Worm (Caenorhabditis elegans) whole organism, young adult: ENCODE data around the gene hecw-1.

Experiments used
- C06A6.2 ChIP-seq: fragments of 200-800 bp; sonication (Bioruptor generic); conservative IDR thresholded peaks from 2 replicates; pipeline ENCODE4 v1.3.6; 2022; ENCODE audit warnings: missing genetic modification characterization, missing compliant biosample characterization
- C17E4.6 ChIP-seq: fragments of 200-800 bp; sonication (Bioruptor generic); IDR thresholded peaks from 2 replicates; pipeline ENCODE4 v1.3.6; 2022; ENCODE audit warnings: missing genetic modification reagents, missing genetic modification characterization, missing compliant biosample characterization
- D2030.7 ChIP-seq: fragments of 200-800 bp; sonication (Bioruptor generic); IDR thresholded peaks from 2 replicates; pipeline ENCODE4 v1.3.6; 2022; ENCODE audit warnings: missing genetic modification reagents, missing genetic modification characterization, missing compliant biosample characterization
- F22D6.2 ChIP-seq: sonication (generic microtip); optimal IDR thresholded peaks from 2 replicates; lab custom pipeline; 2016; ENCODE audit warnings: mild to moderate bottlenecking, missing genetic modification characterization, missing compliant biosample characterization
- F33H1.4 ChIP-seq: fragments of 200-800 bp; sonication (Bioruptor generic); IDR thresholded peaks from 2 replicates; pipeline ENCODE4 v1.3.6; 2022; ENCODE audit warnings: missing genetic modification reagents, missing genetic modification characterization, missing compliant biosample characterization
- F52B5.7 ChIP-seq: sonication (generic microtip); optimal IDR thresholded peaks from 2 replicates; lab custom pipeline; 2016; ENCODE audit warnings: mild to moderate bottlenecking, missing genetic modification characterization, missing compliant biosample characterization
- F55B11.4 ChIP-seq: sonication (generic microtip); optimal IDR thresholded peaks from 2 replicates; lab custom pipeline; 2016; ENCODE audit warnings: missing compliant biosample characterization, missing genetic modification characterization, borderline replicate concordance; ENCODE audit not compliant: insufficient read depth
- Y53F4B.3 ChIP-seq: fragments of 200-800 bp; sonication (Bioruptor generic); IDR thresholded peaks from 2 replicates; pipeline ENCODE4 v1.3.6; 2022; ENCODE audit warnings: missing genetic modification reagents, missing genetic modification characterization, missing compliant biosample characterization
- Y53G8AR.9 ChIP-seq: fragments of 200-800 bp; sonication (Bioruptor generic); conservative IDR thresholded peaks from 2 replicates; pipeline ENCODE4 v1.3.6; 2022; ENCODE audit warnings: missing genetic modification reagents, missing genetic modification characterization, missing compliant biosample characterization
- Y56A3A.18 ChIP-seq: fragments of 200-800 bp; sonication (Bioruptor generic); IDR thresholded peaks from 2 replicates; pipeline ENCODE4 v1.3.6; 2022; ENCODE audit warnings: missing genetic modification reagents, missing genetic modification characterization, missing compliant biosample characterization
- akir-1 ChIP-seq: fragments of 200-800 bp; sonication (Bioruptor generic); optimal IDR thresholded peaks from 2 replicates; lab custom pipeline; 2018; ENCODE audit warnings: mild to moderate bottlenecking, missing genetic modification characterization, moderate library complexity, missing compliant biosample characterization
- aptf-3 ChIP-seq: fragments of 200-800 bp; sonication (Bioruptor generic); IDR thresholded peaks from 2 replicates; pipeline ENCODE4 v1.3.6; 2022; ENCODE audit warnings: missing genetic modification characterization, missing compliant biosample characterization
- athp-1 ChIP-seq: sonication (generic microtip); optimal IDR thresholded peaks from 2 replicates; lab custom pipeline; 2017; ENCODE audit warnings: mild to moderate bottlenecking, missing genetic modification characterization, missing compliant biosample characterization
- attf-3 ChIP-seq: fragments of 200-800 bp; sonication (Bioruptor generic); conservative IDR thresholded peaks from 2 replicates; pipeline ENCODE4 v1.3.6; 2022; ENCODE audit warnings: missing genetic modification reagents, missing genetic modification characterization, missing compliant biosample characterization
- attf-5 ChIP-seq: fragments of 200-800 bp; sonication (Bioruptor generic); optimal IDR thresholded peaks from 2 replicates; lab custom pipeline; 2018; ENCODE audit warnings: mild to moderate bottlenecking, missing genetic modification characterization, missing compliant biosample characterization
- bed-2 ChIP-seq: fragments of 200-800 bp; sonication (Bioruptor generic); IDR thresholded peaks from 2 replicates; pipeline ENCODE4 v1.3.6; 2022; ENCODE audit warnings: missing genetic modification reagents, missing genetic modification characterization, missing compliant biosample characterization
- cebp-1 ChIP-seq, 2 experiments: fragments of 200-800 bp in 1 of 2; sonication (Bioruptor generic) in 1 of 2; sonication (generic microtip) in 1 of 2; IDR thresholded peaks in 1 of 2; optimal IDR thresholded peaks in 1 of 2; 2 replicates each; pipeline versions ENCODE4 v1.3.6 to Lab custom; 2017 to 2022; ENCODE audit warnings: missing compliant biosample characterization in 2 of 2, missing genetic modification characterization in 2 of 2, mild to moderate bottlenecking in 1 of 2, missing genetic modification reagents in 1 of 2, moderate library complexity in 1 of 2
- cebp-2 ChIP-seq: fragments of 200-800 bp; sonication (Bioruptor generic); IDR thresholded peaks from 2 replicates; pipeline ENCODE4 v1.3.6; 2022; ENCODE audit warnings: missing genetic modification characterization, missing compliant biosample characterization
- ceh-27 ChIP-seq: fragments of 200-800 bp; sonication (Bioruptor generic); optimal IDR thresholded peaks from 2 replicates; lab custom pipeline; 2018; ENCODE audit warnings: mild to moderate bottlenecking, missing genetic modification characterization, moderate library complexity, missing compliant biosample characterization
- ceh-58 ChIP-seq: fragments of 200-800 bp; sonication (Bioruptor generic); IDR thresholded peaks from 2 replicates; pipeline ENCODE4 v1.3.6; 2022; ENCODE audit warnings: missing genetic modification characterization, missing compliant biosample characterization
- ceh-79 ChIP-seq: sonication (generic microtip); optimal IDR thresholded peaks from 2 replicates; lab custom pipeline; 2017; ENCODE audit warnings: mild to moderate bottlenecking, missing genetic modification characterization, missing compliant biosample characterization
- chd-7 ChIP-seq: sonication (generic microtip); optimal IDR thresholded peaks from 2 replicates; lab custom pipeline; 2016; ENCODE audit warnings: mild to moderate bottlenecking, missing genetic modification characterization, moderate library complexity, missing compliant biosample characterization
- die-1 ChIP-seq: sonication (generic microtip); optimal IDR thresholded peaks from 2 replicates; lab custom pipeline; 2016; ENCODE audit warnings: missing genotype, mild to moderate bottlenecking, missing genetic modification characterization, missing compliant biosample characterization
- dox-1 ChIP-seq: fragments of 200-800 bp; sonication (Bioruptor generic); IDR thresholded peaks from 2 replicates; pipeline ENCODE4 v1.3.6; 2022; ENCODE audit warnings: missing genetic modification reagents, missing genetic modification characterization, missing compliant biosample characterization
- dpff-1 ChIP-seq: sonication (generic microtip); optimal IDR thresholded peaks from 2 replicates; lab custom pipeline; 2017; ENCODE audit warnings: mild to moderate bottlenecking, missing genetic modification characterization, missing compliant biosample characterization
- efl-1 ChIP-seq: fragments of 150-350 bp; optimal IDR thresholded peaks from 2 replicates; lab custom pipeline; 2014; ENCODE audit warnings: missing biosample characterization, missing genetic modification reagents, missing genetic modification characterization
- egl-44 ChIP-seq: fragments of 200-800 bp; sonication (Bioruptor generic); IDR thresholded peaks from 2 replicates; pipeline ENCODE4 v1.3.6; 2022; ENCODE audit warnings: missing genetic modification reagents, missing genetic modification characterization, missing compliant biosample characterization
- fkh-3 ChIP-seq: sonication (generic microtip); optimal IDR thresholded peaks from 2 replicates; lab custom pipeline; 2016; ENCODE audit warnings: mild to moderate bottlenecking, missing genetic modification characterization, missing compliant biosample characterization
- him-1 ChIP-seq: sonication (generic microtip); optimal IDR thresholded peaks from 2 replicates; lab custom pipeline; 2016; ENCODE audit warnings: missing genotype, missing genetic modification reagents, missing genetic modification characterization, missing compliant biosample characterization
- hmg-1.2 ChIP-seq: fragments of 200-800 bp; sonication (Bioruptor generic); IDR thresholded peaks from 2 replicates; pipeline ENCODE4 v1.3.6; 2022; ENCODE audit warnings: missing genetic modification reagents, missing genetic modification characterization, missing compliant biosample characterization
- hsf-1 ChIP-seq: fragments of 200-800 bp; sonication (Bioruptor generic); IDR thresholded peaks from 2 replicates; pipeline ENCODE4 v1.3.6; 2022; ENCODE audit warnings: missing genetic modification reagents, missing genetic modification characterization, missing compliant biosample characterization
- lin-26 ChIP-seq: fragments of 200-800 bp; sonication (Bioruptor generic); IDR thresholded peaks from 2 replicates; pipeline ENCODE4 v1.3.6; 2022; ENCODE audit warnings: missing genetic modification reagents, missing genetic modification characterization, missing compliant biosample characterization
- lin-54 ChIP-seq: fragments of 200-800 bp; sonication (Bioruptor generic); optimal IDR thresholded peaks from 2 replicates; lab custom pipeline; 2018; ENCODE audit warnings: mild to moderate bottlenecking, missing genetic modification characterization, missing compliant biosample characterization
- madf-10 ChIP-seq: sonication (generic microtip); optimal IDR thresholded peaks from 2 replicates; lab custom pipeline; 2016; ENCODE audit warnings: mild to moderate bottlenecking, missing genetic modification characterization, missing compliant biosample characterization
- madf-6 ChIP-seq: fragments of 200-800 bp; sonication (Bioruptor generic); IDR thresholded peaks from 2 replicates; pipeline ENCODE4 v1.3.6; 2022; ENCODE audit warnings: missing genetic modification reagents, missing genetic modification characterization, missing compliant biosample characterization
- mcd-1 ChIP-seq: fragments of 200-800 bp; sonication (Bioruptor generic); IDR thresholded peaks from 2 replicates; pipeline ENCODE4 v1.3.6; 2022; ENCODE audit warnings: missing genetic modification reagents, missing genetic modification characterization, missing compliant biosample characterization
- mes-4 ChIP-seq: sonication (generic microtip); optimal IDR thresholded peaks from 2 replicates; lab custom pipeline; 2016; ENCODE audit warnings: missing genotype, missing genetic modification characterization, missing compliant biosample characterization
- mxl-1 ChIP-seq: sonication (generic microtip); optimal IDR thresholded peaks from 2 replicates; lab custom pipeline; 2016; ENCODE audit warnings: missing genetic modification characterization, missing compliant biosample characterization
- nfya-2 ChIP-seq: fragments of 200-800 bp; sonication (Bioruptor generic); IDR thresholded peaks from 2 replicates; pipeline ENCODE4 v1.3.6; 2022; ENCODE audit warnings: missing genetic modification reagents, missing genetic modification characterization, missing compliant biosample characterization
- nhr-179 ChIP-seq: sonication (generic microtip); optimal IDR thresholded peaks from 2 replicates; lab custom pipeline; 2016; ENCODE audit warnings: mild to moderate bottlenecking, missing genetic modification characterization, missing compliant biosample characterization
- rcor-1 ChIP-seq: fragments of 200-800 bp; sonication (Bioruptor generic); IDR thresholded peaks from 2 replicates; pipeline ENCODE4 v1.3.6; 2022; ENCODE audit warnings: missing genetic modification reagents, missing genetic modification characterization, missing compliant biosample characterization
- rpc-1 ChIP-seq, 2 experiments: fragments of 150-350 bp in 1 of 2; sonication (generic microtip) in 1 of 2; optimal IDR thresholded peaks; 2 replicates each; lab custom pipeline; 2014 to 2018; ENCODE audit warnings: missing biosample characterization in 1 of 2, missing genetic modification characterization in 1 of 2, missing genetic modification reagents in 1 of 2, missing genotype in 1 of 2
- snpc-1.3 ChIP-seq: sonication (generic microtip); optimal IDR thresholded peaks from 2 replicates; lab custom pipeline; 2017; ENCODE audit warnings: missing genetic modification characterization, mild to moderate bottlenecking, missing compliant biosample characterization, antibody characterized with exemption, moderate library complexity, missing genotype, missing genetic modification reagents; ENCODE audit not compliant: insufficient read depth
- sptf-2 ChIP-seq: fragments of 200-800 bp; sonication (Bioruptor generic); optimal IDR thresholded peaks from 2 replicates; lab custom pipeline; 2018; ENCODE audit warnings: mild to moderate bottlenecking, missing genetic modification characterization, missing compliant biosample characterization
- tlf-1 ChIP-seq: fragments of 200-800 bp; sonication (Bioruptor generic); optimal IDR thresholded peaks from 2 replicates; lab custom pipeline; 2018; ENCODE audit warnings: mild to moderate bottlenecking, missing genetic modification characterization, missing compliant biosample characterization
- xnd-1 ChIP-seq: sonication (generic microtip); optimal IDR thresholded peaks from 2 replicates; lab custom pipeline; 2016; ENCODE audit warnings: missing genotype, missing genetic modification reagents, missing genetic modification characterization, missing compliant biosample characterization
- zfh-2 ChIP-seq: fragments of 200-800 bp; sonication (Bioruptor generic); conservative IDR thresholded peaks from 2 replicates; pipeline ENCODE4 v1.3.6; 2022; ENCODE audit warnings: missing genetic modification reagents, missing genetic modification characterization, missing compliant biosample characterization
- ztf-25 ChIP-seq: fragments of 200-800 bp; sonication (Bioruptor generic); IDR thresholded peaks from 2 replicates; pipeline ENCODE4 v1.3.6; 2022; ENCODE audit warnings: missing genetic modification reagents, missing genetic modification characterization, missing compliant biosample characterization
- ztf-3 ChIP-seq: fragments of 200-800 bp; sonication (Bioruptor generic); optimal IDR thresholded peaks from 2 replicates; lab custom pipeline; 2018; ENCODE audit warnings: mild to moderate bottlenecking, missing genetic modification characterization, missing compliant biosample characterization

Gene hecw-1

DNA sequence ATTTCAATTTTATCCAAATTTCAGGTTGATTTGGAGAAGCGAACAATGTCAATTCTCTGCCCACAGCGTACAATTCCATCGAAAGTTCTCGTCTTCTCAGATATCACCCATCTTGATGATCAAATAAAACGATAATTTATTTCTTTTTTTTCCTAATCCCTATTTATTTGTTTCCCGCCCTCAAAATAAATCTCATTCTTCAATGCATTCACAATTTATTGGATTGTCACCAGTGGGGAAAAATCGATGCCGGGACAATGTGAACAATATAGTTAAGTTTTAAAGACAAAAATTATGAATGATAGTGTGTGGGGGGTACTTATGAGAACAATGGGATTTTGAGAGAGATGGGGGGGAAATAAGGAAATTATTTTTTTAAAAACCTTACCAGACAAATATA is 10.7 kb upstream of the hecw-1 start (continued):
- TF ChIP-seq aptf-3 (GFP tag; lab: Robert Waterston, UW): no peak
- no peak for TF ChIP-seq F55B11.4 (tag; lab: Kevin White, UChicago)
- TF ChIP-seq rpc-1 (optimal IDR thresholded peaks at IDR 0.05; lab: Kevin White, UChicago): no peak
- TF ChIP-seq rpc-1 (tag; optimal IDR thresholded peaks at IDR 0.05; lab: Kevin White, UChicago): no peak
- TF ChIP-seq attf-5 (GFP tag; lab: Kevin White, UChicago): no peak
- no peak for TF ChIP-seq ztf-3 (GFP tag; lab: Kevin White, UChicago)
- no peak for TF ChIP-seq lin-54 (GFP tag; lab: Kevin White, UChicago)
- no peak for TF ChIP-seq F52B5.7
- 0 out of 2 replicates have a peak, but pooled peaks have one; percentile 64 for TF ChIP-seq nfya-2 (GFP tag; lab: Robert Waterston, UW)
- no peak for TF ChIP-seq nhr-179 (tag; lab: Kevin White, UChicago)
- 0 out of 2 replicates have a peak, but pooled peaks have one; percentile 23 for TF ChIP-seq hmg-1.2
- no peak for TF ChIP-seq Y53F4B.3 (GFP tag; lab: Robert Waterston, UW)
- no peak for TF ChIP-seq ceh-58 (GFP tag; lab: Robert Waterston, UW)
- peak; percentile 73 for TF ChIP-seq Y53G8AR.9
- TF ChIP-seq ceh-79 (tag; lab: Kevin White, UChicago): no peak
- no peak for TF ChIP-seq chd-7 (tag; lab: Kevin White, UChicago)
- no peak for TF ChIP-seq ceh-27
- TF ChIP-seq zfh-2: no peak
- no peak for TF ChIP-seq madf-10 (tag; lab: Kevin White, UChicago)
- no peak for TF ChIP-seq dox-1 (GFP tag; lab: Robert Waterston, UW)
- TF ChIP-seq attf-3: no peak
- no peak for TF ChIP-seq sptf-2 (GFP tag; lab: Kevin White, UChicago)
- TF ChIP-seq cebp-2 (GFP tag; lab: Robert Waterston, UW): no peak
- TF ChIP-seq ztf-25: no peak
- no peak for TF ChIP-seq die-1
- no peak for TF ChIP-seq F22D6.2 (tag; lab: Kevin White, UChicago)
- TF ChIP-seq C06A6.2: no peak
- no peak for TF ChIP-seq bed-2 (GFP tag; lab: Robert Waterston, UW)
- no peak for TF ChIP-seq Y56A3A.18
- TF ChIP-seq him-1 (tag; lab: Kevin White, UChicago): peak; percentile 38
- TF ChIP-seq lin-26 (GFP tag; lab: Robert Waterston, UW): 0 out of 2 replicates have a peak, but pooled peaks have one; percentile 59

ce11 chrIII:3398485-3398884 is 8.7 kb upstream of the hecw-1 start:
- TF ChIP-seq C17E4.6 (no peak), chd-7 (tag; lab: Kevin White, UChicago) (no peak), ceh-27 (no peak), D2030.7 (GFP tag; lab: Robert Waterston, UW) (peak; percentile 36; the same call in 1 of the 2 replicates), egl-44 (no peak), tlf-1 (no peak), dpff-1 (no peak), cebp-1 (GFP tag; IDR thresholded peaks at IDR 0.05; lab: Robert Waterston, UW) (no peak), cebp-1 (tag; optimal IDR thresholded peaks at IDR 0.05; lab: Kevin White, UChicago) (peak; percentile 6), efl-1 (GFP tag; lab: Kevin White, UChicago) (no peak), mcd-1 (GFP tag; lab: Robert Waterston, UW) (peak; percentile 36; the same call in 1 of the 2 replicates), rpc-1 (optimal IDR thresholded peaks at IDR 0.05; lab: Kevin White, UChicago) (peak; percentile 11), rpc-1 (tag; optimal IDR thresholded peaks at IDR 0.05; lab: Kevin White, UChicago) (no peak), snpc-1.3 (peak; percentile 53), aptf-3 (GFP tag; lab: Robert Waterston, UW) (no peak), xnd-1 (tag; lab: Kevin White, UChicago) (no peak), fkh-3 (tag; lab: Kevin White, UChicago) (no peak), athp-1 (tag; lab: Kevin White, UChicago) (no peak), mxl-1 (tag; lab: Kevin White, UChicago) (no peak), madf-6 (peak; percentile 66; the same call in 1 of the 2 replicates), rcor-1 (no peak), mes-4 (tag; lab: Kevin White, UChicago) (no peak), akir-1 (GFP tag; lab: Kevin White, UChicago) (no peak), hsf-1 (GFP tag; lab: Robert Waterston, UW) (no peak), F33H1.4 (peak; percentile 56)
